Fruit fly (Drosophila melanogaster): ENCODE data around the gene CG6171.

- TF ChIP-seq usp (GFP tag; optimal IDR thresholded peaks at IDR 0.05) (no peak), pan (optimal IDR thresholded peaks at IDR 0.05) (no peak), psq (optimal IDR thresholded peaks at IDR 0.05) (no peak), CG8478 (optimal IDR thresholded peaks at IDR 0.05) (no peak), Dll (optimal IDR thresholded peaks at IDR 0.05) (no peak), EcR (GFP tag; optimal IDR thresholded peaks at IDR 0.05) (no peak)
Measured at dm6 chr3R:15375470-15375869, 11.8 kb upstream of the CG6171 start.
